Worm (Caenorhabditis elegans): ENCODE data around the gene ruvb-1.

Gene ruvb-1

DNA sequence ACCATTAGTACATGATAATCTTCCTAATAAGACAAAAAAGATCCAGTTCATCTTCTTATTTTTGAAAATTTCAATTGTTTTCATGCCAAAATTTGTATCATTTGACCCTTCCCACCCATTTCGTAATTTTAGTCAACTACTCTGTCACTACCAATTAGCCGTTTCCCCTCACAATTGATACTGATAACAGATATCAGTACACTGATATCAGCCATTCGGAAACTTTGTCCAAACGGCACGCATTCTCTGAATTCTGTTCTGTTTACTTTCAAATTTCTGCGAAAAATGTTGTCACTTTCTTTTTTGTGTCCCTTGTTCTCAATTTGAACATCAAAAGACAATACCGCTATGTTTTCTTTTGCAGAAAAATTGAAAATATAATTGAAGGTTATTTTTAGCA, 32.0 kb upstream of the ruvb-1 start:
- TF ChIP-seq fos-1 (tag; optimal IDR thresholded peaks at IDR 0.05) (peak; percentile 76), sma-9 (GFP tag; optimal IDR thresholded peaks at IDR 0.05) (peak; percentile 31), sma-9 (tag; optimal IDR thresholded peaks at IDR 0.05) (no peak), mbf-1 (tag; optimal IDR thresholded peaks at IDR 0.05) (no peak), nhr-21 (tag; optimal IDR thresholded peaks at IDR 0.05) (no peak), nhr-129 (tag; optimal IDR thresholded peaks at IDR 0.05) (peak; percentile 11), blmp-1 (tag; optimal IDR thresholded peaks at IDR 0.05; ENCODE audit: insufficient read depth) (peak; percentile 29)

DNA sequence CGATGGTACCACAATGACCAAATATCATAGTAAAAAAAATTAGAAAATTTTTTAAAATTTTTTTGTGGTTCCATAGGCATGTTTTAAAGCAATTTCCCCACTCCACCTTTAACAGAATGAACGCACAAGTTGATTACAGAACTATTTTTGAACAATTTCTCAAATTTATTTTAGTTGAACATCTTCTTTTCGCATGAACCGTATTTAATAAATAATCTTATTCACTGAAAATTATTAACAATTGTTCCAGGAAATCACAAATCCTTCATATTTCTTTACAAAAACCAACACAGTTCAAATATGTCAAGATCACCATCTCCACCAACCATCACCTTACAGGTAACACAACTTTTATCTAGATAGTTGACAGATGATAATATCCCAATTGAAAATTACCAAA, 31.0 kb upstream of the ruvb-1 start, which contains the start of gene lea-1:
Gene lea-1 (plus strand): TSS at position 301 of the 400 bp plus-strand sequence.
- no peak for TF ChIP-seq crh-2 (tag; optimal IDR thresholded peaks at IDR 0.05)
- TF ChIP-seq zag-1 (tag; optimal IDR thresholded peaks at IDR 0.05): no peak
- TF ChIP-seq sma-3 (GFP tag; optimal IDR thresholded peaks at IDR 0.05): no peak
- TF ChIP-seq F13H6.1 (tag; optimal IDR thresholded peaks at IDR 0.05): no peak
- TF ChIP-seq nhr-10 (tag; optimal IDR thresholded peaks at IDR 0.05): no peak
- TF ChIP-seq blmp-1 (tag; optimal IDR thresholded peaks at IDR 0.05; ENCODE audit: insufficient read depth): no peak
- TF ChIP-seq nhr-12 (tag; optimal IDR thresholded peaks at IDR 0.05): no peak
- no peak for TF ChIP-seq nhr-25 (tag; optimal IDR thresholded peaks at IDR 0.05)
- no peak for TF ChIP-seq unc-55 (GFP tag; optimal IDR thresholded peaks at IDR 0.05)
- TF ChIP-seq nhr-237 (tag; optimal IDR thresholded peaks at IDR 0.05): no peak
- TF ChIP-seq unc-39 (tag; optimal IDR thresholded peaks at IDR 0.05): no peak
- TF ChIP-seq ZK546.5 (tag; optimal IDR thresholded peaks at IDR 0.05): no peak
- TF ChIP-seq Y55F3AM.14 (GFP tag; optimal IDR thresholded peaks at IDR 0.05): no peak

DNA sequence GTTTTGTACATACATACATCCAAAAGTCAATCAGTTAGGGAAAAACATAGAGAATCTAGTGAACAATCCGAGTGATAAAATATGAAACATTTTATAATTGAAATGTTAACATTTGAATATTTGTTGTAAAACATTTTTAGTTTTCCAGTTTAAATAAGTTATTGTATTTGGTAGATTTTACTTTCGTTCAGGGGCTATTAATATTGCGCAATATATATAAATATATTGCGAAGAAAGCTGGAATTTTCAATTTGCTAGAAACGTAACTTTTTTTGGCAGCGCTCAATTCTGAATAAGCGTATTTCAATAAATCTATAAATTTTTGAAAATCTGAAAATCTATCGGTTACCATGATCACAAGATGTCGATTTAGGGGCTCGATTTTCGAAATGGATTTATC, 26.9 kb upstream of the ruvb-1 start:
- TF ChIP-seq peb-1 (tag; optimal IDR thresholded peaks at IDR 0.05): no peak
- TF ChIP-seq nhr-129 (tag; optimal IDR thresholded peaks at IDR 0.05): no peak
- TF ChIP-seq C34F6.9 (tag; optimal IDR thresholded peaks at IDR 0.05): no peak
- TF ChIP-seq lin-13 (GFP tag; optimal IDR thresholded peaks at IDR 0.05): no peak
- no peak for TF ChIP-seq unc-39 (tag; optimal IDR thresholded peaks at IDR 0.05)
- no peak for TF ChIP-seq nhr-11 (tag; optimal IDR thresholded peaks at IDR 0.05)
- TF ChIP-seq skn-1 (tag; optimal IDR thresholded peaks at IDR 0.05): no peak
- TF ChIP-seq aly-2 (tag; optimal IDR thresholded peaks at IDR 0.05): no peak
- no peak for TF ChIP-seq R02D3.7 (tag; optimal IDR thresholded peaks at IDR 0.05)
- TF ChIP-seq sma-3 (GFP tag; optimal IDR thresholded peaks at IDR 0.05): no peak
- TF ChIP-seq mab-5 (tag; optimal IDR thresholded peaks at IDR 0.05): no peak
- TF ChIP-seq Y55F3AM.14 (GFP tag; optimal IDR thresholded peaks at IDR 0.05): no peak
- TF ChIP-seq ztf-1 (GFP tag; conservative IDR thresholded peaks at IDR 0.05): no peak
- TF ChIP-seq sem-4 (tag; optimal IDR thresholded peaks at IDR 0.05): no peak
- no peak for TF ChIP-seq alr-1 (tag; optimal IDR thresholded peaks at IDR 0.05)
- no peak for TF ChIP-seq unc-55 (GFP tag; optimal IDR thresholded peaks at IDR 0.05)
- TF ChIP-seq elt-3 (tag; optimal IDR thresholded peaks at IDR 0.05): no peak
- no peak for TF ChIP-seq mbf-1 (tag; optimal IDR thresholded peaks at IDR 0.05)
- TF ChIP-seq sma-9 (GFP tag; optimal IDR thresholded peaks at IDR 0.05): no peak
- no peak for TF ChIP-seq sma-9 (tag; optimal IDR thresholded peaks at IDR 0.05)
- TF ChIP-seq nhr-77 (tag; optimal IDR thresholded peaks at IDR 0.05): no peak

DNA sequence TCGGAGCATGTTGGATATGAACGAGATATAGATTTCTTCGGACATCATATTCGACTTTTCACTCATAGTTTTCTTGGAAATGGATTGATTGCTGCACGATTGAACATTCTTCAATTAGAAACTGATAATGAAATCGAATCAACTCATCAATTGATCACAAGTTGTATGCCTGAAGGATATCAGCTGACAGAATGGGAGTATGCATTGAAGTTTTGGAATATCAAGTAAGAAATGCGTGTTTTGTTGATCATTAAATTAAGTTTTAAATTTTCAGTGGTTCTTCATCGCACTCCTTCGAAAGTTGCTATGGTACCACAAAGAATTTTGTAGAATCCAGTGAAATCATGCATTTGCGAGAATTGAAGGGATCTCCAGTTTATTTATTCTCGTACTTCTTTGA, 25.8 kb upstream of the ruvb-1 start:
- TF ChIP-seq ceh-82 (tag; optimal IDR thresholded peaks at IDR 0.05) (no peak), nhr-129 (tag; optimal IDR thresholded peaks at IDR 0.05) (peak; percentile 10), egl-27 (tag; optimal IDR thresholded peaks at IDR 0.05) (no peak)

DNA sequence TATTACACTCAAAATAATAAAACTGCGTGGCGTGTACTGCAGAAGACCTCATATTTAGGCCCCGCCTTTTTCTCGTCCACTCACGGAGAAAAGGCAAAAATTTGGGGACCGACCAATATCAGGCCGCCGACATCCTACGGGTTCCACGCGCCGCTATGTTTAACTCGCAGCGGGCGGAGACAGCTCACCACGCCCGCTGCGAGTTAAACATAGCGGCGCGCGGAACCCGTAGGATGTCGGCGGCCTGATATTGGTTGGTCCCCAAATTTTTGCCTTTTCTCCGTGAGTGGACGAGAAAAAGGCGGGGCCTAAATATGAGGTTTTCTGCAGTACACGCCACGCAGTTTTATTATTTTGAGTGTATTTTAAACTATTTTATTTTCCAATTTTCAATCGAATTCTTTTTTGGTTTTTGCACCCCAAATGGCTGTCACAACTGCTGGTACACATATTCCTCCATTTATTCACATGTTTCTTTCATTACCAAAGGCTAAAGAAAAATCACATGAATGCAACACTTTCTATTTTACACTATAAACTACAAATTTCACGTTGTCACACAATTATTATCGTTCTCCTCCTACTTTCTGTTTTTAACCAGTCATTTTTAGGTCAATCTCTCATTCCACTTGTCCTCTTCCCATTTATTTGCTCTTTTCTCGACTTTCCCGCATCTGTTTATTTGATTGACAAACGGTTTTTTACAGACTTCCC, 23.6 kb upstream of the ruvb-1 start, which contains the start of gene uda-1:
Gene uda-1 (plus strand): TSS at position 708 of the 714 bp plus-strand sequence.
- peak; percentile 6 for TF ChIP-seq crh-2 (tag; optimal IDR thresholded peaks at IDR 0.05)
- TF ChIP-seq blmp-1 (tag; optimal IDR thresholded peaks at IDR 0.05; ENCODE audit: insufficient read depth): peak; percentile 61

Data from whole organism, L2 larva.